Worm (Caenorhabditis elegans): ENCODE data around the gene srg-45.

DNA sequence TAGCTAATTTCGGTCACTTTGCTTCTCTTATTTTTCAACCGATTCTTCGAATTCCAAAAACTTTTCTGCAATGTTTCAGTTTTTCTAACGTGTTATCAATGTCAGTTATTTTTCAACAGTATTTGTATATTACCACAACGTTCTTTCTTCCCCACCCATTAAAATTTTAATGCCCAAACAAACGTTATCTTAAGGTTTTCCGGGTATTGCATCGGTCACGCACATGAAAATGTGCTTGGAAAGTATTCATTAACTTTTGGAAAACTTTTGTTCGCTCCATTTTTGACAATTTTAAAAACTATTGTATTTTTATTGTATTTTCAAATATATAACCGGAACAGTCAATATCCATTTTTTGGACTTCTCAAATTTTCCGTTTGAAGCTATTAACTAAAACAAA, 11.2 kb upstream of the srg-45 start:
- TF ChIP-seq R02D3.7 (tag; optimal IDR thresholded peaks at IDR 0.05) (no peak), jun-1 (tag; optimal IDR thresholded peaks at IDR 0.05) (no peak), nhr-11 (tag; optimal IDR thresholded peaks at IDR 0.05) (no peak), ZK546.5 (tag; optimal IDR thresholded peaks at IDR 0.05) (no peak), zag-1 (tag; optimal IDR thresholded peaks at IDR 0.05) (no peak), lin-39 (tag; optimal IDR thresholded peaks at IDR 0.05) (no peak)

Measured in whole organism, L3 larva.